Fruit fly (Drosophila melanogaster): Measurements from ENCODE around the gene CG13877.

The CG13877 gene

dm6 chr3L:203536-204135 lies 14.2 kb upstream of the CG13877 start, which contains the start of gene NitFhit:
Gene NitFhit (plus strand): TSS chr3L:203730.
- TF ChIP-seq CG15710 (tag; optimal IDR thresholded peaks at IDR 0.05) (no peak), gl (tag; optimal IDR thresholded peaks at IDR 0.05) (peak; percentile 29)

DNA sequence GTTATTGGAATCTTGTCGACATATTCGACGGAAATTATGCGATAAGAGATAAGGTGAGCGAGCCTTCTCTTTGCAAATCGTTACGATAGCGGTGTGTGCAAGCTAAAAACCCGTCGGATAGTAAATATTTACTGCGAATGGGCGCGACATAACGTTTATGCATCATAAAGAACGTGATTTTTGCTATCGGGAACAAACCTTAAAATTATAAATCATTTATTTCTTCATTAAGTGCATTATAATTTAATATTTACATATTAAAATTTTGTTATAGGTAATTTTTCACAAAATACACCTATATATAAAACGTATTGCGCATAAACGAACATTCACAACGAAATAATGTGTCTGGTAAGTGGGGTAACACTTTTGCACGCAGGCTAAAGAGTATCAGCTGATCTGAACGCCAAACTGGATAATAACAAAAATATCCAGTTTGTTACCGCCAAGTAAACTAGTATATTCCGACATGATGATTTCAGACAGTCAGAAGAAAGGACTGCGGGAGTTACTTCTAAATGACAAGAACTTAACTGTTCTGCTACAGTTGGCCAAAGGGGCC lies 12.1 kb upstream of the CG13877 start, which contains the start of the genes Gk1 and CG13876:
Gk1 (minus strand) TSS at position 122 of the 562 bp plus-strand sequence.
CG13876 (plus strand) TSS at position 412 of the 562 bp plus-strand sequence.
- TF ChIP-seq CG4496 (GFP tag; IDR thresholded peaks at IDR 0.05) (peak; percentile 96), Snoo (tag; optimal IDR thresholded peaks at IDR 0.05) (peak; percentile 94), CG12605 (GFP tag; IDR thresholded peaks at IDR 0.05) (peak; percentile 97), CG15710 (tag; optimal IDR thresholded peaks at IDR 0.05) (peak; percentile 98), fd96Ca (GFP tag; IDR thresholded peaks at IDR 0.05) (peak; percentile 90), CG8159 (tag; optimal IDR thresholded peaks at IDR 0.05) (peak; percentile 98), CG8301 (tag; optimal IDR thresholded peaks at IDR 0.05) (peak; percentile 96), D1 (tag; optimal IDR thresholded peaks at IDR 0.05) (no peak), CG10348 (GFP tag; IDR thresholded peaks at IDR 0.05) (peak; percentile 64; the same call in 1 of the 2 replicates), CG9948 (tag; optimal IDR thresholded peaks at IDR 0.05) (peak; percentile 94), Ets98B (GFP tag; IDR thresholded peaks at IDR 0.05) (peak; percentile 97), EcR (GFP tag; optimal IDR thresholded peaks at IDR 0.05) (peak; percentile 59), CG14655 (GFP tag; optimal IDR thresholded peaks at IDR 0.05) (no peak), Pif1B (GFP tag; optimal IDR thresholded peaks at IDR 0.05) (no peak), Pif1A (GFP tag; optimal IDR thresholded peaks at IDR 0.05) (no peak), CG17806 (tag; optimal IDR thresholded peaks at IDR 0.05) (peak; percentile 96), rn (GFP tag; IDR thresholded peaks at IDR 0.05) (peak; percentile 88), gl (tag; optimal IDR thresholded peaks at IDR 0.05) (peak; percentile 92), CG32121 (GFP tag; IDR thresholded peaks at IDR 0.05) (peak; percentile 97), CG13204 (GFP tag; optimal IDR thresholded peaks at IDR 0.05) (no peak), CG34367 (tag; optimal IDR thresholded peaks at IDR 0.05) (peak; percentile 96)

DNA sequence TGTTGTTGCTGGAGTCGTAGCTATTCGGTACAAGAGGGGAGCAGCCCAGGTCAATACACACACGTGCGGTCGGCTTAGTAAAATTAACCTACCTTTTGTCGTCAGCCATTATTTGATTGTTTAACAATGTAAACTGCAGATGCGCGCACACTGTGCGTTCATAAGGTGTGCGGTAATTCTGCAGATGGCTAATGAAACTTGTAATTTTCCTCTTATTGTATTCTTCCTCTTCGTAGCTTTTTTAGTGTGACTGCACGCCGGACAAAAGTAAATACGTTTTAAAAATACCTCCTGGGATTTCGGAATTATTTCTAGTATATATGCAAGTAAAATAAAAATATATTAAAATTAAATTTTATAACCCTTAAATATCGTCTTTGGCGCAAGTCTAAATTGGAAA lies 6.7 kb upstream of the CG13877 start, which contains the start of gene Prp4k:
Prp4k (minus strand) TSS at position 258 of the 400 bp plus-strand sequence.
- TF ChIP-seq CG8301 (tag; optimal IDR thresholded peaks at IDR 0.05) = no peak
- TF ChIP-seq CG4496 (GFP tag; IDR thresholded peaks at IDR 0.05) = 0 out of 3 replicates have a peak, but pooled peaks have one; percentile 36
- TF ChIP-seq EcR (GFP tag; optimal IDR thresholded peaks at IDR 0.05) = peak; percentile 48
- no peak for TF ChIP-seq CG12605 (GFP tag; IDR thresholded peaks at IDR 0.05)

dm6 chr3L:212520-212919 lies 5.3 kb upstream of the CG13877 start, which contains the start of the genes thoc7 and Dis3l2:
Gene thoc7 (minus strand): TSS chr3L:212687.
Gene Dis3l2 (plus strand): TSS chr3L:212709.
- TF ChIP-seq D1 (tag; optimal IDR thresholded peaks at IDR 0.05) (no peak), CG8159 (tag; optimal IDR thresholded peaks at IDR 0.05) (no peak), rn (GFP tag; IDR thresholded peaks at IDR 0.05) (no peak), CG12605 (GFP tag; IDR thresholded peaks at IDR 0.05) (no peak), Ets98B (GFP tag; IDR thresholded peaks at IDR 0.05) (no peak), Pif1B (GFP tag; optimal IDR thresholded peaks at IDR 0.05) (no peak), CG4496 (GFP tag; IDR thresholded peaks at IDR 0.05) (no peak), CG34367 (tag; optimal IDR thresholded peaks at IDR 0.05) (no peak), Pif1A (GFP tag; optimal IDR thresholded peaks at IDR 0.05) (no peak), CG9948 (tag; optimal IDR thresholded peaks at IDR 0.05) (no peak), CG10348 (GFP tag; IDR thresholded peaks at IDR 0.05) (no peak), CG17806 (tag; optimal IDR thresholded peaks at IDR 0.05) (no peak), fd96Ca (GFP tag; IDR thresholded peaks at IDR 0.05) (no peak), CG15710 (tag; optimal IDR thresholded peaks at IDR 0.05) (no peak), CG8301 (tag; optimal IDR thresholded peaks at IDR 0.05) (no peak), CG13204 (GFP tag; optimal IDR thresholded peaks at IDR 0.05) (no peak), CG32121 (GFP tag; IDR thresholded peaks at IDR 0.05) (no peak), CG14655 (GFP tag; optimal IDR thresholded peaks at IDR 0.05) (no peak)

- TF ChIP-seq CG13204 (GFP tag; optimal IDR thresholded peaks at IDR 0.05) = no peak
- TF ChIP-seq CG15710 (tag; optimal IDR thresholded peaks at IDR 0.05) = no peak
- no peak for TF ChIP-seq fd96Ca (GFP tag; IDR thresholded peaks at IDR 0.05)
- TF ChIP-seq CG4496 (GFP tag; IDR thresholded peaks at IDR 0.05) = no peak
- no peak for TF ChIP-seq CG14655 (GFP tag; optimal IDR thresholded peaks at IDR 0.05)
- no peak for TF ChIP-seq CG8301 (tag; optimal IDR thresholded peaks at IDR 0.05)
- no peak for TF ChIP-seq CG8159 (tag; optimal IDR thresholded peaks at IDR 0.05)
- TF ChIP-seq CG34367 (tag; optimal IDR thresholded peaks at IDR 0.05) = no peak
- TF ChIP-seq CG17806 (tag; optimal IDR thresholded peaks at IDR 0.05) = no peak
- no peak for TF ChIP-seq rn (GFP tag; IDR thresholded peaks at IDR 0.05)
- no peak for TF ChIP-seq D1 (tag; optimal IDR thresholded peaks at IDR 0.05)
- TF ChIP-seq EcR (GFP tag; optimal IDR thresholded peaks at IDR 0.05) = no peak
- no peak for TF ChIP-seq CG12605 (GFP tag; IDR thresholded peaks at IDR 0.05)
- no peak for TF ChIP-seq CG32121 (GFP tag; IDR thresholded peaks at IDR 0.05)
- TF ChIP-seq Snoo (tag; optimal IDR thresholded peaks at IDR 0.05) = no peak
- TF ChIP-seq Pif1B (GFP tag; optimal IDR thresholded peaks at IDR 0.05) = no peak
- no peak for TF ChIP-seq CG9948 (tag; optimal IDR thresholded peaks at IDR 0.05)
- no peak for TF ChIP-seq Pif1A (GFP tag; optimal IDR thresholded peaks at IDR 0.05)
Measured at dm6 chr3L:216325-216724, 1.5 kb upstream of the CG13877 start, which contains the start of gene Kaz1-ORFB. Gene Kaz1-ORFB (plus strand): TSS chr3L:216625.

All from whole organism, pupa.